Fruit fly (Drosophila melanogaster) whole organism, embryonic: ENCODE results near the gene CG7519.

Source experiments
- B-H1 ChIP-seq: fragments of 200-800 bp; sonication (Bioruptor generic); IDR thresholded peaks from 3 replicates; pipeline ENCODE4 v1.3.6; 2022; ENCODE audit warnings: missing biosample characterization, missing genetic modification characterization
- Bdp1 ChIP-seq: fragments of 200-800 bp; sonication (Bioruptor generic); optimal IDR thresholded peaks from 3 replicates; lab custom pipeline; 2016; ENCODE audit warnings: missing biosample characterization, missing genetic modification characterization
- Blimp-1 ChIP-seq: fragments of 200-800 bp; sonication (Bioruptor generic); optimal IDR thresholded peaks from 3 replicates; lab custom pipeline; 2018; ENCODE audit warnings: missing biosample characterization, missing genetic modification characterization, mild to moderate bottlenecking, moderate library complexity, missing genetic modification reagents
- CG10979 ChIP-seq: fragments of 200-800 bp; sonication (Bioruptor generic); optimal IDR thresholded peaks from 2 replicates; lab custom pipeline; 2018; ENCODE audit warnings: missing biosample characterization, mild to moderate bottlenecking, missing genetic modification characterization, moderate library complexity
- CG11723 ChIP-seq: fragments of 200-800 bp; sonication (Bioruptor generic); optimal IDR thresholded peaks from 2 replicates; lab custom pipeline; 2017; ENCODE audit warnings: missing biosample characterization, mild to moderate bottlenecking, missing genetic modification characterization
- CG12391 ChIP-seq: fragments of 200-800 bp; sonication (Bioruptor generic); optimal IDR thresholded peaks from 3 replicates; lab custom pipeline; 2018; ENCODE audit warnings: missing biosample characterization, mild to moderate bottlenecking, missing genetic modification characterization, moderate library complexity
- CG13296 ChIP-seq: fragments of 200-800 bp; sonication (Bioruptor generic); optimal IDR thresholded peaks from 3 replicates; lab custom pipeline; 2018; ENCODE audit warnings: missing biosample characterization, mild to moderate bottlenecking, missing genetic modification characterization
- CG16863 ChIP-seq: fragments of 200-800 bp; sonication (Bioruptor generic); optimal IDR thresholded peaks from 3 replicates; lab custom pipeline; 2016; ENCODE audit warnings: missing biosample characterization, missing genetic modification characterization
- CG17612 ChIP-seq: fragments of 200-800 bp; sonication (Bioruptor generic); IDR thresholded peaks from 2 replicates; pipeline ENCODE4 v1.3.6; 2022; ENCODE audit warnings: missing biosample characterization, missing genetic modification characterization
- CG17829 ChIP-seq: fragments of 200-800 bp; optimal IDR thresholded peaks from 2 replicates; lab custom pipeline; 2019; ENCODE audit warnings: missing biosample characterization, mild to moderate bottlenecking, missing genetic modification characterization, moderate library complexity
- CG18262 ChIP-seq: fragments of 200-800 bp; optimal IDR thresholded peaks from 3 replicates; lab custom pipeline; 2019; ENCODE audit warnings: missing biosample characterization, mild to moderate bottlenecking, missing genetic modification characterization, moderate library complexity
- CG2712 ChIP-seq: fragments of 200-800 bp; optimal IDR thresholded peaks from 3 replicates; lab custom pipeline; 2019; ENCODE audit warnings: missing biosample characterization, mild to moderate bottlenecking, missing genetic modification characterization, moderate library complexity
- CG32772 ChIP-seq: fragments of 200-800 bp; sonication (Bioruptor generic); IDR thresholded peaks from 2 replicates; pipeline ENCODE4 v1.3.6; 2022; ENCODE audit warnings: missing biosample characterization, missing genetic modification characterization
- CG34376 ChIP-seq: fragments of 200-800 bp; sonication (Bioruptor generic); optimal IDR thresholded peaks from 2 replicates; lab custom pipeline; 2018; ENCODE audit warnings: missing biosample characterization, mild to moderate bottlenecking, missing genetic modification characterization
- CG42726 ChIP-seq: fragments of 200-800 bp; sonication (Bioruptor generic); IDR thresholded peaks from 2 replicates; pipeline ENCODE4 v1.3.6; 2022; ENCODE audit warnings: missing biosample characterization, missing genetic modification characterization; ENCODE audit not compliant: partially characterized antibody
- CG4328 ChIP-seq: fragments of 200-800 bp; sonication (Bioruptor generic); optimal IDR thresholded peaks from 3 replicates; lab custom pipeline; 2017; ENCODE audit warnings: missing biosample characterization, missing genetic modification reagents, missing genetic modification characterization
- CG4360 ChIP-seq: fragments of 200-800 bp; sonication (Bioruptor generic); IDR thresholded peaks from 2 replicates; pipeline ENCODE4 v1.3.6; 2022; ENCODE audit warnings: missing biosample characterization, missing genetic modification characterization
- CG4854 ChIP-seq: fragments of 200-800 bp; sonication (Bioruptor generic); optimal IDR thresholded peaks from 2 replicates; lab custom pipeline; 2016; ENCODE audit warnings: missing biosample characterization, missing genetic modification characterization, inconsistent platforms
- CG6813 ChIP-seq: fragments of 200-800 bp; sonication (Bioruptor generic); optimal IDR thresholded peaks from 2 replicates; lab custom pipeline; 2017; ENCODE audit warnings: missing biosample characterization, missing genetic modification characterization, mild to moderate bottlenecking, moderate library complexity, missing genetic modification reagents
- CG8944 ChIP-seq: fragments of 200-800 bp; sonication (Bioruptor generic); optimal IDR thresholded peaks from 3 replicates; lab custom pipeline; 2016; ENCODE audit warnings: missing biosample characterization, missing genetic modification characterization
- Gsc ChIP-seq: fragments of 200-800 bp; sonication (Bioruptor generic); IDR thresholded peaks from 2 replicates; pipeline ENCODE4 v1.3.6; 2022; ENCODE audit warnings: missing biosample characterization, missing genetic modification characterization
- MESR4 ChIP-seq: fragments of 200-800 bp; sonication (Bioruptor generic); optimal IDR thresholded peaks from 2 replicates; lab custom pipeline; 2018; ENCODE audit warnings: missing biosample characterization, mild to moderate bottlenecking, missing genetic modification characterization, moderate library complexity
- Mad ChIP-seq: fragments of 200-800 bp; sonication (Bioruptor generic); optimal IDR thresholded peaks from 2 replicates; lab custom pipeline; 2016; ENCODE audit warnings: missing biosample characterization, missing genetic modification characterization
- Meics ChIP-seq: fragments of 200-800 bp; sonication (Bioruptor generic); optimal IDR thresholded peaks from 2 replicates; lab custom pipeline; 2017; ENCODE audit warnings: missing biosample characterization, mild to moderate bottlenecking, missing genetic modification characterization
- Oli ChIP-seq: fragments of 200-800 bp; sonication (Bioruptor generic); optimal IDR thresholded peaks from 2 replicates; lab custom pipeline; 2018; ENCODE audit warnings: missing biosample characterization, mild to moderate bottlenecking, missing genetic modification characterization, moderate library complexity
- Opbp ChIP-seq: fragments of 200-800 bp; sonication (Bioruptor generic); IDR thresholded peaks from 3 replicates; pipeline ENCODE4 v1.3.6; 2022; ENCODE audit warnings: missing biosample characterization, missing genetic modification characterization; ENCODE audit not compliant: partially characterized antibody
- Six4 ChIP-seq: fragments of 200-800 bp; sonication (Bioruptor generic); optimal IDR thresholded peaks from 2 replicates; lab custom pipeline; 2016; ENCODE audit warnings: missing biosample characterization, missing genetic modification characterization
- Sox102F ChIP-seq: fragments of 200-800 bp; sonication (Bioruptor generic); optimal IDR thresholded peaks from 2 replicates; lab custom pipeline; 2018; ENCODE audit warnings: missing biosample characterization, mild to moderate bottlenecking, missing genetic modification characterization, moderate library complexity
- ab ChIP-seq: fragments of 200-800 bp; sonication (Bioruptor generic); optimal IDR thresholded peaks from 2 replicates; lab custom pipeline; 2016; ENCODE audit warnings: missing biosample characterization, missing genetic modification characterization
- bcd ChIP-seq: fragments of 200-800 bp; sonication (Bioruptor generic); optimal IDR thresholded peaks from 2 replicates; lab custom pipeline; 2017; ENCODE audit warnings: missing biosample characterization, mild to moderate bottlenecking, missing genetic modification characterization
- cato ChIP-seq: fragments of 200-800 bp; sonication (Bioruptor generic); optimal IDR thresholded peaks from 2 replicates; lab custom pipeline; 2016; ENCODE audit warnings: missing biosample characterization, missing genetic modification characterization, borderline replicate concordance
- caup ChIP-seq: fragments of 200-800 bp; sonication (Bioruptor generic); optimal IDR thresholded peaks from 3 replicates; lab custom pipeline; 2017; ENCODE audit warnings: missing biosample characterization, mild to moderate bottlenecking, missing genetic modification characterization, moderate library complexity; ENCODE audit not compliant: severe bottlenecking
- cg ChIP-seq: fragments of 200-800 bp; sonication (Bioruptor generic); optimal IDR thresholded peaks from 3 replicates; lab custom pipeline; 2019; ENCODE audit warnings: missing biosample characterization, mild to moderate bottlenecking, missing genetic modification characterization, moderate library complexity
- chif ChIP-seq, 2 experiments: fragments of 200-800 bp; sonication (Bioruptor generic); optimal IDR thresholded peaks; 3 replicates each; lab custom pipeline; 2016; ENCODE audit warnings: missing biosample characterization in 2 of 2, missing genetic modification characterization in 2 of 2
- danr ChIP-seq: fragments of 200-800 bp; sonication (Bioruptor generic); IDR thresholded peaks from 2 replicates; pipeline ENCODE4 v1.3.6; 2022; ENCODE audit warnings: missing biosample characterization, missing genetic modification characterization
- exex ChIP-seq: fragments of 200-800 bp; sonication (Bioruptor generic); optimal IDR thresholded peaks from 4 replicates; lab custom pipeline; 2018; ENCODE audit warnings: missing biosample characterization, mild to moderate bottlenecking, missing genetic modification characterization, moderate library complexity
- eyg ChIP-seq: fragments of 200-800 bp; sonication (Bioruptor generic); optimal IDR thresholded peaks from 3 replicates; lab custom pipeline; 2016; ENCODE audit warnings: missing biosample characterization, missing genetic modification characterization
- klu ChIP-seq: fragments of 200-800 bp; sonication (Bioruptor generic); IDR thresholded peaks from 2 replicates; pipeline ENCODE4 v1.3.6; 2022; ENCODE audit warnings: missing biosample characterization, missing genetic modification characterization
- knrl ChIP-seq: fragments of 200-800 bp; sonication (Bioruptor generic); IDR thresholded peaks from 3 replicates; pipeline ENCODE4 v1.3.6; 2022; ENCODE audit warnings: missing biosample characterization, missing genetic modification characterization; ENCODE audit not compliant: partially characterized antibody
- oc ChIP-seq: fragments of 200-800 bp; sonication (Bioruptor generic); optimal IDR thresholded peaks from 2 replicates; lab custom pipeline; 2018; ENCODE audit warnings: missing biosample characterization, mild to moderate bottlenecking, missing genetic modification characterization, moderate library complexity
- otp ChIP-seq: fragments of 200-800 bp; sonication (Bioruptor generic); IDR thresholded peaks from 3 replicates; pipeline ENCODE4, ENCODE4 v1.3.6; 2022; ENCODE audit warnings: missing biosample characterization, missing genetic modification characterization
- phol ChIP-seq: fragments of 200-800 bp; sonication (Bioruptor generic); optimal IDR thresholded peaks from 3 replicates; lab custom pipeline; 2018; ENCODE audit warnings: missing biosample characterization, mild to moderate bottlenecking, missing genetic modification characterization, moderate library complexity
- psq ChIP-seq: fragments of 200-800 bp; sonication (Bioruptor generic); optimal IDR thresholded peaks from 2 replicates; lab custom pipeline; 2017; ENCODE audit warnings: missing biosample characterization, missing genetic modification characterization
- run ChIP-seq: fragments of 200-800 bp; sonication (Bioruptor generic); optimal IDR thresholded peaks from 3 replicates; lab custom pipeline; 2018; ENCODE audit warnings: missing biosample characterization, mild to moderate bottlenecking, missing genetic modification characterization
- sens-2 ChIP-seq: fragments of 200-800 bp; sonication (Bioruptor generic); IDR thresholded peaks from 2 replicates; pipeline ENCODE4 v1.3.6; 2022; ENCODE audit warnings: missing biosample characterization, missing genetic modification characterization
- sob ChIP-seq: fragments of 200-800 bp; sonication (Bioruptor generic); IDR thresholded peaks from 2 replicates; pipeline ENCODE4 v1.3.6; 2022; ENCODE audit warnings: missing biosample characterization, missing genetic modification characterization
- tgo ChIP-seq: fragments of 200-800 bp; sonication (Bioruptor generic); IDR thresholded peaks from 3 replicates; pipeline ENCODE4 v1.3.6; 2022; ENCODE audit warnings: missing biosample characterization, missing genetic modification characterization
- tll ChIP-seq, 2 experiments: fragments of 200-800 bp in 1 of 2; fragments of >200 bp in 1 of 2; sonication (Bioruptor generic) in 1 of 2; optimal IDR thresholded peaks; 2 replicates each; lab custom pipeline; 2017 to 2019; ENCODE audit warnings: missing biosample characterization in 2 of 2, missing genetic modification characterization in 2 of 2, mild to moderate bottlenecking in 1 of 2, moderate library complexity in 1 of 2
- vvl ChIP-seq: fragments of 200-800 bp; sonication (Bioruptor generic); IDR thresholded peaks from 2 replicates; pipeline ENCODE4 v1.3.6; 2022; ENCODE audit warnings: missing biosample characterization, missing genetic modification characterization

Gene CG7519

DNA sequence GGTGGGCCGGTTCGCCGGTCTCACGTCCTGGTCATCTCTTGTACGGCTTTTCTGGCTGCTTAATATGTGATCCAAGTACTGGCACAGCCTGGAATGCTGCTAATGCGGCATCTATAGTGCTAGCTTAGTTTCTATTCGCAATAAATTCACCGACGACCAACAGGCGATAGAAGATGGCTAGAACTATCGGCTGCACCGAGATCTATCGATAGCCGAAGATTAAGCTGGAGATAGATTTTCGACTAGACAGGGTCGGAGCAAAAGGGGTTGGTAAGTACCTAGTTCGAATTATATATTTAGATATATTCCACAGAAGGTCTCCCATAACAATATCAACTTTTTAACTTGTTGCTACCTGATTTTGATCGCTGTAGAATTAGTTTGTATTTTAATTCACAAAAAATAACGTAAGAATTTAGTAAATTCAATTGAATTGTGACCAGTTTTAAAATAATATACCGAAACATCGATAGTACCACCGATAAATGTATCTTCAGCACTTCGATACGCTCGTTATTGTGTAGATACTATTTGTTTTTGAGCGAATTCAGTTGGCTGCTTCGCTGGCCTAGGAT is 14.6 kb downstream of the CG7519 start, which contains the start of the genes Glg1 and M6 (continued):
- TF ChIP-seq CG17829 (tag; lab: Kevin White, UChicago) = peak; percentile 74
- TF ChIP-seq Blimp-1 (GFP tag; lab: Kevin White, UChicago) = peak; percentile 36
- TF ChIP-seq danr = no peak
- no peak for TF ChIP-seq klu (GFP tag; lab: Robert Waterston, UW)
- TF ChIP-seq CG4854 (GFP tag; lab: Kevin White, UChicago) = peak; percentile 32
- TF ChIP-seq oc = peak; percentile 82
- peak; percentile 60 for TF ChIP-seq Sox102F
- peak; percentile 94 for TF ChIP-seq CG42726 (GFP tag; lab: Robert Waterston, UW)
- peak; percentile 35 for TF ChIP-seq Six4 (GFP tag; lab: Kevin White, UChicago)
- peak; percentile 34 for TF ChIP-seq exex
- TF ChIP-seq CG11723 (GFP tag; lab: Kevin White, UChicago) = peak; percentile 14
- TF ChIP-seq CG6813 (GFP tag; lab: Kevin White, UChicago) = no peak
- no peak for TF ChIP-seq run
- TF ChIP-seq CG32772 = peak; percentile 51; the same call in 1 of the 2 replicates
- TF ChIP-seq chif (GFP tag; optimal IDR thresholded peaks at IDR 0.05; lab: Kevin White, UChicago) = peak; percentile 4 to 54
- peak; percentile 69 for TF ChIP-seq sob
- TF ChIP-seq Opbp (GFP tag; lab: Robert Waterston, UW) = peak; percentile 89
- TF ChIP-seq tgo = peak; percentile 52
- TF ChIP-seq CG13296 (GFP tag; lab: Kevin White, UChicago) = peak; percentile 43
- no peak for TF ChIP-seq Gsc (GFP tag; lab: Robert Waterston, UW)
- TF ChIP-seq sens-2 = peak; percentile 35; the same call in 1 of the 2 replicates
- peak; percentile 50 for TF ChIP-seq CG16863 (GFP tag; lab: Kevin White, UChicago)
- peak; percentile 40 for TF ChIP-seq caup (GFP tag; lab: Kevin White, UChicago)
- no peak for TF ChIP-seq CG17612 (GFP tag; lab: Robert Waterston, UW)
- peak; percentile 88 for TF ChIP-seq bcd (GFP tag; lab: Kevin White, UChicago)
- peak; percentile 58 for TF ChIP-seq MESR4 (GFP tag; lab: Kevin White, UChicago)
- TF ChIP-seq knrl = peak; percentile 96
- peak; percentile 82 for TF ChIP-seq CG2712 (tag; lab: Kevin White, UChicago)
- TF ChIP-seq CG18262 (tag; lab: Kevin White, UChicago) = peak; percentile 64
- TF ChIP-seq CG10979 (tag; lab: Kevin White, UChicago) = peak; percentile 57
- TF ChIP-seq cato (GFP tag; lab: Kevin White, UChicago) = peak; percentile 10
- TF ChIP-seq CG8944 (GFP tag; lab: Kevin White, UChicago) = peak; percentile 58
- peak; percentile 80 for TF ChIP-seq CG12391 (tag; lab: Kevin White, UChicago)
- peak; percentile 64; the same call in 1 of the 2 replicates for TF ChIP-seq vvl
- TF ChIP-seq CG4360 (GFP tag; lab: Robert Waterston, UW) = peak; percentile 74
- TF ChIP-seq Mad (GFP tag; lab: Kevin White, UChicago) = peak; percentile 25
- peak; percentile 71 for TF ChIP-seq Meics
- TF ChIP-seq cg (GFP tag; lab: Kevin White, UChicago) = no peak
- TF ChIP-seq eyg (GFP tag; lab: Kevin White, UChicago) = no peak
- peak; percentile 13 for TF ChIP-seq ab (GFP tag; lab: Kevin White, UChicago)
- peak; percentile 53 for TF ChIP-seq Oli (tag; lab: Kevin White, UChicago)
- no peak for TF ChIP-seq otp (GFP tag; lab: Robert Waterston, UW)
- peak; percentile 19 for TF ChIP-seq psq (GFP tag; lab: Kevin White, UChicago)
- peak; percentile 38 for TF ChIP-seq Bdp1 (GFP tag; lab: Kevin White, UChicago)
- TF ChIP-seq CG4328 = peak; percentile 29
- TF ChIP-seq CG34376 (GFP tag; lab: Kevin White, UChicago) = peak; percentile 76
- peak in 1 of 2 experiments; percentile 30 for TF ChIP-seq tll (GFP tag; optimal IDR thresholded peaks at IDR 0.05; lab: Kevin White, UChicago)
- 0 out of 3 replicates have a peak, but pooled peaks have one; percentile 28 for TF ChIP-seq B-H1 (GFP tag; lab: Robert Waterston, UW)
- TF ChIP-seq phol = peak; percentile 95
